Fruit fly (Drosophila melanogaster): Measurements from ENCODE around the gene CG11122.

The CG11122 gene

DNA sequence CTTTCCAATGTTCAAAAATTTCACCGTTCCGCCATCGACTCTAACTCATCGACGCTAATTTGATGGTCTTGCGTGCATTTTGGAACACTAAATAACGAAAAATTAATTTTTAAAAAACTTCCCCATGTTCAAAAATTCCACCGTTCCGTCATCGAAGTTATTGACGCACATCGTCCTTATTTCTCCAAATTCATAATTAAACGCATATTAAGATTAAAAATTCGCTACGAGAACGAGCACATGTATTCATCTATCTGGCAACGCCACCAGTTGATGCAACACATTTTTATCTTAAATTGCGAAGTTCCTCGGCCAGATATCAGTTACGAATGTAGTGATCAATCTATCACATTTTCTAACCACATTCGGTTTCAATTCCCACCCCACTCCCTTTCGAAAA, 24.7 kb upstream of the CG11122 start, which contains the start of gene Lint-1 (continued):
- no peak for TF ChIP-seq cas (GFP tag; IDR thresholded peaks at IDR 0.05)
- TF ChIP-seq MBD-R2 (GFP tag; IDR thresholded peaks at IDR 0.05) = peak; percentile 33; the same call in 1 of the 2 replicates
- TF ChIP-seq CG8290 (GFP tag; optimal IDR thresholded peaks at IDR 0.05) = no peak
- TF ChIP-seq CG8290 (tag; optimal IDR thresholded peaks at IDR 0.05) = peak in 1 of 2 experiments; percentile 59
- peak; percentile 21; the same call in 1 of the 2 replicates for TF ChIP-seq E2f2 (GFP tag; IDR thresholded peaks at IDR 0.05)
- TF ChIP-seq CG1603 (tag; optimal IDR thresholded peaks at IDR 0.05) = peak; percentile 94
- TF ChIP-seq sob (GFP tag; IDR thresholded peaks at IDR 0.05) = 0 out of 2 replicates have a peak, but pooled peaks have one; percentile 17
- TF ChIP-seq NFAT (GFP tag; IDR thresholded peaks at IDR 0.05) = 0 out of 2 replicates have a peak, but pooled peaks have one; percentile 45
- peak; percentile 7 for TF ChIP-seq CG2712 (tag; optimal IDR thresholded peaks at IDR 0.05)
- peak; percentile 39 for TF ChIP-seq ssp (GFP tag; IDR thresholded peaks at IDR 0.05)
- no peak for TF ChIP-seq Hr3 (GFP tag; optimal IDR thresholded peaks at IDR 0.05)
- TF ChIP-seq gem (tag; optimal IDR thresholded peaks at IDR 0.05) = peak; percentile 38
- peak; percentile 15 for TF ChIP-seq Ets97D (GFP tag; optimal IDR thresholded peaks at IDR 0.05)
- peak; percentile 11 for TF ChIP-seq her (GFP tag; optimal IDR thresholded peaks at IDR 0.05)
- peak; percentile 23 for TF ChIP-seq CG7786 (GFP tag; optimal IDR thresholded peaks at IDR 0.05)
- TF ChIP-seq lmd (GFP tag; IDR thresholded peaks at IDR 0.05) = peak; percentile 20; the same call in 1 of the 2 replicates
- no peak for TF ChIP-seq CG7372 (GFP tag; IDR thresholded peaks at IDR 0.05)
- peak; percentile 8 for TF ChIP-seq CG9817 (tag; optimal IDR thresholded peaks at IDR 0.05)
- 0 out of 2 replicates have a peak, but pooled peaks have one; percentile 33 for TF ChIP-seq Rfx (GFP tag; IDR thresholded peaks at IDR 0.05)
- TF ChIP-seq disco-r (GFP tag; optimal IDR thresholded peaks at IDR 0.05) = no peak
- peak; percentile 11 for TF ChIP-seq phol (tag; optimal IDR thresholded peaks at IDR 0.05)
- peak; percentile 29 for TF ChIP-seq pzg (GFP tag; optimal IDR thresholded peaks at IDR 0.05)
- TF ChIP-seq Drgx (GFP tag; IDR thresholded peaks at IDR 0.05) = no peak
- TF ChIP-seq zfh2 (GFP tag; optimal IDR thresholded peaks at IDR 0.05) = peak; percentile 12
- no peak for TF ChIP-seq CTCF (GFP tag; optimal IDR thresholded peaks at IDR 0.05)
- TF ChIP-seq dm (GFP tag; optimal IDR thresholded peaks at IDR 0.05) = peak; percentile 32
- peak; percentile 33 for TF ChIP-seq YL-1 (GFP tag; optimal IDR thresholded peaks at IDR 0.05)
- TF ChIP-seq CG15479 (GFP tag; optimal IDR thresholded peaks at IDR 0.05) = peak; percentile 39
- peak; percentile 26; the same call in 1 of the 3 replicates for TF ChIP-seq zfh1 (GFP tag; IDR thresholded peaks at IDR 0.05)
- TF ChIP-seq CG9727 (GFP tag; optimal IDR thresholded peaks at IDR 0.05) = no peak
- peak; percentile 7 for TF ChIP-seq jumu (GFP tag; optimal IDR thresholded peaks at IDR 0.05)
- no peak for TF ChIP-seq toy (GFP tag; IDR thresholded peaks at IDR 0.05)
- TF ChIP-seq gfzf (GFP tag; optimal IDR thresholded peaks at IDR 0.05) = peak; percentile 9
- TF ChIP-seq vfl (GFP tag; optimal IDR thresholded peaks at IDR 0.05) = peak; percentile 6
- TF ChIP-seq vvl (GFP tag; IDR thresholded peaks at IDR 0.05) = peak; percentile 42; the same call in 1 of the 2 replicates
- TF ChIP-seq CG2678 (tag; optimal IDR thresholded peaks at IDR 0.05) = peak; percentile 18
- TF ChIP-seq CG30020 (tag; optimal IDR thresholded peaks at IDR 0.05) = peak; percentile 68
- TF ChIP-seq CG12769 (tag; optimal IDR thresholded peaks at IDR 0.05) = peak; percentile 0
- peak; percentile 2 for TF ChIP-seq Fer3 (tag; optimal IDR thresholded peaks at IDR 0.05)
- peak; percentile 41; the same call in 1 of the 2 replicates for TF ChIP-seq Ptx1 (GFP tag; IDR thresholded peaks at IDR 0.05)
- 0 out of 2 replicates have a peak, but pooled peaks have one; percentile 25 for TF ChIP-seq seq (GFP tag; IDR thresholded peaks at IDR 0.05)
- TF ChIP-seq CG9932 (GFP tag; IDR thresholded peaks at IDR 0.05) = peak; percentile 41; the same call in 1 of the 2 replicates
- no peak for TF ChIP-seq CG17359 (tag; optimal IDR thresholded peaks at IDR 0.05)
- peak; percentile 37 for TF ChIP-seq BEAF-32 (GFP tag; optimal IDR thresholded peaks at IDR 0.05)
- no peak for TF ChIP-seq CG10543 (GFP tag; optimal IDR thresholded peaks at IDR 0.05)
- peak; percentile 28; the same call in 1 of the 2 replicates for TF ChIP-seq Xrp1 (GFP tag; IDR thresholded peaks at IDR 0.05)
- peak; percentile 33 for TF ChIP-seq Sry-δ (GFP tag; optimal IDR thresholded peaks at IDR 0.05)
- TF ChIP-seq Scr (GFP tag; IDR thresholded peaks at IDR 0.05; ENCODE audit: partially characterized antibody) = peak; percentile 37
- peak; percentile 49 for TF ChIP-seq Xbp1 (GFP tag; optimal IDR thresholded peaks at IDR 0.05)
- 0 out of 3 replicates have a peak, but pooled peaks have one; percentile 22 for TF ChIP-seq Optix (GFP tag; IDR thresholded peaks at IDR 0.05)
- TF ChIP-seq CG11504 (tag; optimal IDR thresholded peaks at IDR 0.05) = peak; percentile 15
- TF ChIP-seq CG14710 (tag; optimal IDR thresholded peaks at IDR 0.05) = peak; percentile 22

Measured in whole organism, embryonic.